Worm (Caenorhabditis elegans) whole organism, L4 larva: ENCODE results near the gene mrck-1.

Experiments
- egl-27 ChIP-seq: sonication (generic microtip); optimal IDR thresholded peaks from 3 replicates; lab custom pipeline; 2017; ENCODE audit warnings: missing biosample characterization, missing genetic modification reagents, missing genetic modification characterization
- lsy-2 ChIP-seq, 2 experiments: fragments of 150-350 bp in 1 of 2; sonication (generic microtip) in 1 of 2; optimal IDR thresholded peaks; 2 replicates each; lab custom pipeline; 2014 to 2017; ENCODE audit warnings: missing biosample characterization in 2 of 2, missing genetic modification characterization in 2 of 2
- mep-1 ChIP-seq: fragments of 150-350 bp; sonication (generic microtip); optimal IDR thresholded peaks from 3 replicates; lab custom pipeline; 2014; ENCODE audit warnings: missing biosample characterization, missing genetic modification characterization
- mxl-3 ChIP-seq: fragments of 200-800 bp; sonication (Bioruptor generic); optimal IDR thresholded peaks from 2 replicates; lab custom pipeline; 2018; ENCODE audit warnings: mild to moderate bottlenecking, missing genetic modification characterization, missing compliant biosample characterization
- nhr-76 ChIP-seq: fragments of 150-350 bp; optimal IDR thresholded peaks from 2 replicates; lab custom pipeline; 2014; ENCODE audit warnings: missing biosample characterization, missing genetic modification characterization
- skn-1 ChIP-seq: fragments of 150-350 bp; optimal IDR thresholded peaks from 2 replicates; lab custom pipeline; 2014; ENCODE audit warnings: missing biosample characterization, missing genetic modification characterization

ce11 chrV:6234876-6235275 is 32.2 kb downstream of the mrck-1 start, which contains the start of gene K08B12.3:
- TF ChIP-seq egl-27 (no peak), skn-1 (no peak), lsy-2 (tag; optimal IDR thresholded peaks at IDR 0.05; lab: Kevin White, UChicago) (peak in 1 of 2 experiments; percentile 13), mxl-3 (no peak), nhr-76 (tag; lab: Kevin White, UChicago) (no peak), mep-1 (no peak)
